Comparison of ENCODE assay signal across 1 worm cellular context in genomic region chrIV:7710824-7711223, ce11.
TF ChIP-seq lines count a peak whose summit lies in the region.

nhr-8 (plus strand) TSS chrIV:7710983.

TF ChIP-seq in whole organism, L1 larva, 84 proteins besides CTCF, POLR2A, EP300 and RAD21 (continued from another document):
- TF ChIP-seq pag-3 (tag; optimal IDR thresholded peaks at IDR 0.05; lab: Kevin White, UChicago; ENCODE audit: borderline replicate concordance, insufficient read depth) = no peak
- TF ChIP-seq ces-1 (GFP tag; optimal IDR thresholded peaks at IDR 0.05; lab: Kevin White, UChicago) = no peak
- TF ChIP-seq ceh-88 (GFP tag; IDR thresholded peaks at IDR 0.05; lab: Robert Waterston, UW) = no peak
